Worm (Caenorhabditis elegans): ENCODE results near the gene nhr-130.

ce11 chrV:457839-458238 lies 25.3 kb downstream of the nhr-130 start:
- TF ChIP-seq snpc-4 (tag; optimal IDR thresholded peaks at IDR 0.05) (no peak), nhr-237 (tag; optimal IDR thresholded peaks at IDR 0.05) (no peak), unc-39 (tag; optimal IDR thresholded peaks at IDR 0.05) (no peak), nhr-11 (tag; optimal IDR thresholded peaks at IDR 0.05) (no peak), ztf-11 (tag; optimal IDR thresholded peaks at IDR 0.05) (no peak), aly-2 (tag; optimal IDR thresholded peaks at IDR 0.05) (no peak), nhr-41 (GFP tag; IDR thresholded peaks at IDR 0.05) (no peak), ces-1 (GFP tag; optimal IDR thresholded peaks at IDR 0.05) (no peak), nhr-10 (tag; optimal IDR thresholded peaks at IDR 0.05) (no peak), skn-1 (tag; optimal IDR thresholded peaks at IDR 0.05) (no peak), unc-62 (GFP tag; optimal IDR thresholded peaks at IDR 0.05 in 1 of 2) (no peak), unc-62 (tag; optimal IDR thresholded peaks at IDR 0.05) (no peak), ceh-20 (GFP tag; IDR thresholded peaks at IDR 0.05) (no peak), mdl-1 (tag; optimal IDR thresholded peaks at IDR 0.05) (no peak)
